Worm (Caenorhabditis elegans) whole organism, L4/young adult: ENCODE results near the gene C03F11.4.

Source experiments
- W03F9.2 ChIP-seq: fragments of 150-350 bp; optimal IDR thresholded peaks from 2 replicates; lab custom pipeline; 2014; ENCODE audit warnings: missing biosample characterization, missing genetic modification characterization
- dao-5 ChIP-seq: sonication (generic microtip); optimal IDR thresholded peaks from 2 replicates; lab custom pipeline; 2016; ENCODE audit warnings: missing genotype, missing genetic modification characterization, moderate library complexity, missing compliant biosample characterization

DNA sequence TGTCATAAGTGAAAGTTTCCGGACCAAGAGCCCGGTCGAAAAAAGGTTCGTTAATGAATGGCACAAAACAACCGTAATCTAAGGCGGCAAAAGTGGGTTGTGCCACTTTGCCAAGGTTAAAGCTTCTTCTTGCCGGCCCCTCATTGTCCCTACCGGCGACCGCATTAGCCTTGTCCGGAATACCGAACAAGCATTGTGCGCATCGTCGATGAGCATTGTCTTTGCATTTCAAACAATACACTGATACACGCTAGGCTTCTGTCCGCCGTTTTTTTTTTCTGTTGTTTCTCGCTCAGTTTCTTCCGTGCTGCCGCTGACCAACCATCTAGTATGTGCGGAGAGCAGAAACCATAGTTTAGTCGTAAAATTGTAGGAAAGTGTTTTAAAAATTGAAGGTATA is 8.9 kb downstream of the C03F11.4 start, which contains the start of gene C03F11.2:
- no peak for TF ChIP-seq dao-5 (tag; lab: Kevin White, UChicago)
- no peak for TF ChIP-seq W03F9.2 (tag; lab: Kevin White, UChicago)
